Fruit fly (Drosophila melanogaster): Measurements from ENCODE around the gene CG15473.

- TF ChIP-seq Rel (GFP tag; optimal IDR thresholded peaks at IDR 0.05): no peak
- TF ChIP-seq Rel (tag; optimal IDR thresholded peaks at IDR 0.05): no peak
- no peak for TF ChIP-seq pan (optimal IDR thresholded peaks at IDR 0.05)
- no peak for TF ChIP-seq h (GFP tag; optimal IDR thresholded peaks at IDR 0.05)
- TF ChIP-seq Hr78 (GFP tag; optimal IDR thresholded peaks at IDR 0.05): no peak
- no peak for TF ChIP-seq Dif (GFP tag; optimal IDR thresholded peaks at IDR 0.05; ENCODE audit: partially characterized antibody)
- TF ChIP-seq sage (GFP tag; optimal IDR thresholded peaks at IDR 0.05): no peak
- no peak for TF ChIP-seq lola (GFP tag; optimal IDR thresholded peaks at IDR 0.05)
- no peak for TF ChIP-seq foxo (GFP tag; optimal IDR thresholded peaks at IDR 0.05)
- no peak for TF ChIP-seq usp (GFP tag; optimal IDR thresholded peaks at IDR 0.05)
- no peak for TF ChIP-seq Vsx2 (GFP tag; optimal IDR thresholded peaks at IDR 0.05; ENCODE audit: partially characterized antibody)
- no peak for TF ChIP-seq Abd-B (GFP tag; optimal IDR thresholded peaks at IDR 0.05)
Observed at dm6 chrX:4694104-4694503, 39.8 kb upstream of the CG15473 start.

All from whole organism, wandering third instar larva.